Worm (Caenorhabditis elegans) whole organism, early embryonic: ENCODE measurements around the gene tag-266.

ENCODE experiments used
- B0310.2 ChIP-seq: sonication (generic microtip); optimal IDR thresholded peaks from 2 replicates; lab custom pipeline; 2016; ENCODE audit warnings: mild to moderate bottlenecking, missing genetic modification characterization, missing compliant biosample characterization
- aly-1 ChIP-seq: sonication (generic microtip); optimal IDR thresholded peaks from 2 replicates; lab custom pipeline; 2016; ENCODE audit warnings: missing genetic modification characterization, missing compliant biosample characterization
- ama-1 ChIP-seq: fragments of 150-350 bp; optimal IDR thresholded peaks from 2 replicates; lab custom pipeline; 2014
- ceh-13 ChIP-seq: fragments of 200-800 bp; sonication (Bioruptor generic); optimal IDR thresholded peaks from 2 replicates; lab custom pipeline; 2018; ENCODE audit warnings: mild to moderate bottlenecking, missing genetic modification characterization, missing compliant biosample characterization
- ceh-36 ChIP-seq: sonication (generic microtip); optimal IDR thresholded peaks from 2 replicates; lab custom pipeline; 2016; ENCODE audit warnings: missing genetic modification characterization, inconsistent platforms, missing compliant biosample characterization
- ets-7 ChIP-seq: sonication (generic microtip); optimal IDR thresholded peaks from 2 replicates; lab custom pipeline; 2016; ENCODE audit warnings: missing genotype, missing genetic modification characterization, missing compliant biosample characterization
- flt-1 ChIP-seq: fragments of 200-800 bp; sonication (Bioruptor generic); IDR thresholded peaks from 2 replicates; pipeline ENCODE4 v1.3.6; 2022; ENCODE audit warnings: missing genetic modification characterization, missing compliant biosample characterization
- hmbx-1 ChIP-seq: sonication (generic microtip); optimal IDR thresholded peaks from 2 replicates; lab custom pipeline; 2016; ENCODE audit warnings: mild to moderate bottlenecking, missing genetic modification characterization, missing compliant biosample characterization
- hmg-4 ChIP-seq: fragments of 200-800 bp; sonication (Bioruptor generic); optimal IDR thresholded peaks from 2 replicates; lab custom pipeline; 2018; ENCODE audit warnings: mild to moderate bottlenecking, missing genetic modification characterization, missing compliant biosample characterization
- hnd-1 ChIP-seq: sonication (generic microtip); optimal IDR thresholded peaks from 2 replicates; lab custom pipeline; 2016; ENCODE audit warnings: missing genetic modification characterization, missing compliant biosample characterization
- pes-1 ChIP-seq: fragments of 200-800 bp; sonication (Bioruptor generic); IDR thresholded peaks from 2 replicates; pipeline ENCODE4 v1.3.6; 2022; ENCODE audit warnings: missing genetic modification reagents, missing genetic modification characterization, missing compliant biosample characterization
- sea-1 ChIP-seq: fragments of 200-800 bp; sonication (Bioruptor generic); conservative IDR thresholded peaks from 2 replicates; pipeline ENCODE4 v1.3.6; 2022; ENCODE audit warnings: missing genetic modification characterization, missing compliant biosample characterization
- tra-4 ChIP-seq: sonication (generic microtip); optimal IDR thresholded peaks from 2 replicates; lab custom pipeline; 2017; ENCODE audit warnings: missing genetic modification characterization, missing compliant biosample characterization

DNA sequence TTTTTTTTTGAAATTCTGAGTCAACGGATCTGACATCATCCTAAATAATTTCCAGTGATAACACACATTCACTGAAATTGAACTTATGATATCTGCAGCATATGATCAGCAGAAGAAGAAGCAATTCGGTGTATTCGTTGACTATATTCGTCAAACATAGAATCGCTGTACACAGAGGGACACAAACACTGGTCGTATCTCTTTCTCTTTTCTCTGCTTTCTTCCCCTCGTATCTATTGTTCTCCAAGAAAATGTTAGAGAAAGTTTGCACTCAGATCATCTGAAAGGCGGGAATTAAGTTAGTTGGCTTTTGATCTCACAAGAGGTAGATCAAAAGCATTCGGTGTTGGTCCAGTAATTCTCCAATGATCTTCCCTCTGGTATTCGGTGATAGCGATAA is 10.5 kb upstream of the tag-266 start:
- no peak for TF ChIP-seq ama-1 (lab: Kevin White, UChicago)
- TF ChIP-seq flt-1 (GFP tag; lab: Robert Waterston, UW) = no peak
- no peak for TF ChIP-seq hnd-1 (tag; lab: Kevin White, UChicago)
- no peak for TF ChIP-seq pes-1 (GFP tag; lab: Robert Waterston, UW)
- TF ChIP-seq sea-1 (GFP tag; lab: Robert Waterston, UW) = no peak
- TF ChIP-seq hmbx-1 (tag; lab: Kevin White, UChicago) = no peak
- TF ChIP-seq ceh-13 = no peak
- no peak for TF ChIP-seq ceh-36 (tag; lab: Kevin White, UChicago)
- no peak for TF ChIP-seq B0310.2 (tag; lab: Kevin White, UChicago)
- TF ChIP-seq ets-7 (tag; lab: Kevin White, UChicago) = no peak
- TF ChIP-seq hmg-4 (GFP tag; lab: Kevin White, UChicago) = no peak
- TF ChIP-seq tra-4 = no peak
- no peak for TF ChIP-seq aly-1
